Fruit fly (Drosophila melanogaster) whole organism, embryonic: ENCODE results near the gene Pxn.

Source experiments
- Aef1 ChIP-seq: fragments of 200-800 bp; sonication (Bioruptor generic); IDR thresholded peaks from 3 replicates; pipeline ENCODE4 v1.3.6; 2022; ENCODE audit warnings: missing biosample characterization, missing genetic modification characterization
- CG10267 ChIP-seq: fragments of 200-800 bp; sonication (Bioruptor generic); optimal IDR thresholded peaks from 2 replicates; lab custom pipeline; 2018; ENCODE audit warnings: missing biosample characterization, mild to moderate bottlenecking, missing genetic modification characterization, moderate library complexity
- CG10321 ChIP-seq: fragments of 200-800 bp; sonication (Bioruptor generic); IDR thresholded peaks from 2 replicates; pipeline ENCODE4 v1.3.6; 2022; ENCODE audit warnings: missing biosample characterization, missing genetic modification characterization
- CG11504 ChIP-seq: fragments of 200-800 bp; sonication (Bioruptor generic); optimal IDR thresholded peaks from 3 replicates; lab custom pipeline; 2019; ENCODE audit warnings: missing biosample characterization, mild to moderate bottlenecking, missing genetic modification characterization, moderate library complexity
- CG11695 ChIP-seq: fragments of 200-800 bp; sonication (Bioruptor generic); IDR thresholded peaks from 3 replicates; pipeline ENCODE4 v1.3.6; 2022; ENCODE audit warnings: missing biosample characterization, missing genetic modification characterization
- CG11723 ChIP-seq: fragments of 200-800 bp; sonication (Bioruptor generic); optimal IDR thresholded peaks from 2 replicates; lab custom pipeline; 2017; ENCODE audit warnings: missing biosample characterization, mild to moderate bottlenecking, missing genetic modification characterization
- CG12155 ChIP-seq: fragments of 200-800 bp; sonication (Bioruptor generic); optimal IDR thresholded peaks from 3 replicates; lab custom pipeline; 2016; ENCODE audit warnings: missing biosample characterization, missing genetic modification characterization
- CG14014 ChIP-seq: fragments of 200-800 bp; sonication (Bioruptor generic); IDR thresholded peaks from 2 replicates; pipeline ENCODE4 v1.3.6; 2022; ENCODE audit warnings: missing biosample characterization, missing genetic modification characterization
- CG15073 ChIP-seq: fragments of 200-800 bp; sonication (Bioruptor generic); optimal IDR thresholded peaks from 2 replicates; lab custom pipeline; 2016; ENCODE audit warnings: missing biosample characterization, missing genetic modification characterization
- CG15601 ChIP-seq: fragments of 200-800 bp; sonication (Bioruptor generic); optimal IDR thresholded peaks from 3 replicates; lab custom pipeline; 2019; ENCODE audit warnings: missing biosample characterization, mild to moderate bottlenecking, missing genetic modification characterization, moderate library complexity
- CG17186 ChIP-seq: fragments of 200-800 bp; sonication (Bioruptor generic); optimal IDR thresholded peaks from 3 replicates; lab custom pipeline; 2017; ENCODE audit warnings: missing biosample characterization, missing genetic modification reagents, missing genetic modification characterization
- CG2712 ChIP-seq: fragments of 200-800 bp; optimal IDR thresholded peaks from 3 replicates; lab custom pipeline; 2019; ENCODE audit warnings: missing biosample characterization, mild to moderate bottlenecking, missing genetic modification characterization, moderate library complexity
- CG31224 ChIP-seq: fragments of 200-800 bp; sonication (Bioruptor generic); IDR thresholded peaks from 2 replicates; pipeline ENCODE4 v1.3.6; 2022; ENCODE audit warnings: missing biosample characterization, missing genetic modification characterization
- CG33557 ChIP-seq: fragments of 200-800 bp; sonication (Bioruptor generic); optimal IDR thresholded peaks from 2 replicates; lab custom pipeline; 2019; ENCODE audit warnings: missing biosample characterization, mild to moderate bottlenecking, missing genetic modification characterization, moderate library complexity
- CG34422 ChIP-seq: fragments of 200-800 bp; sonication (Bioruptor generic); IDR thresholded peaks from 3 replicates; pipeline ENCODE4 v1.3.6; 2022; ENCODE audit warnings: missing biosample characterization, missing genetic modification characterization
- CG4730 ChIP-seq: fragments of 200-800 bp; sonication (Bioruptor generic); IDR thresholded peaks from 2 replicates; pipeline ENCODE4 v1.3.6; 2022; ENCODE audit warnings: missing biosample characterization, missing genetic modification characterization
- CG5180 ChIP-seq: fragments of 200-800 bp; sonication (Bioruptor generic); optimal IDR thresholded peaks from 3 replicates; lab custom pipeline; 2017; ENCODE audit warnings: missing biosample characterization, missing genetic modification characterization, mild to moderate bottlenecking, moderate library complexity, missing genetic modification reagents
- CG7786 ChIP-seq: fragments of 200-800 bp; sonication (Bioruptor generic); optimal IDR thresholded peaks from 2 replicates; lab custom pipeline; 2016; ENCODE audit warnings: missing biosample characterization, missing genetic modification characterization
- CG8290 ChIP-seq, 3 experiments: fragments of 200-800 bp; sonication (Bioruptor generic); optimal IDR thresholded peaks; 2 replicates each; lab custom pipeline; 2016 to 2019; ENCODE audit warnings: missing biosample characterization in 3 of 3, missing genetic modification characterization in 3 of 3, mild to moderate bottlenecking in 2 of 3, moderate library complexity in 1 of 3
- CG9609 ChIP-seq: fragments of 200-800 bp; sonication (Bioruptor generic); optimal IDR thresholded peaks from 3 replicates; lab custom pipeline; 2016; ENCODE audit warnings: missing biosample characterization, missing genetic modification characterization
- Dek ChIP-seq: fragments of 200-800 bp; sonication (Bioruptor generic); optimal IDR thresholded peaks from 3 replicates; lab custom pipeline; 2019; ENCODE audit warnings: missing biosample characterization, mild to moderate bottlenecking, missing genetic modification characterization, moderate library complexity
- Eip74EF ChIP-seq, 2 experiments: fragments of 200-800 bp in 1 of 2; fragments of >200 bp in 1 of 2; sonication (Bioruptor generic) in 1 of 2; optimal IDR thresholded peaks; 2 replicates each; lab custom pipeline; 2017 to 2019; ENCODE audit warnings: missing biosample characterization in 2 of 2, missing genetic modification characterization in 2 of 2, mild to moderate bottlenecking in 1 of 2, moderate library complexity in 1 of 2
- Elba2 ChIP-seq: fragments of 200-800 bp; sonication (Bioruptor generic); optimal IDR thresholded peaks from 3 replicates; lab custom pipeline; 2016; ENCODE audit warnings: missing biosample characterization, missing genetic modification characterization
- Hsf ChIP-seq: fragments of 200-800 bp; sonication (Bioruptor generic); optimal IDR thresholded peaks from 3 replicates; lab custom pipeline; 2016; ENCODE audit warnings: missing biosample characterization, missing genetic modification characterization
- Meics ChIP-seq: fragments of 200-800 bp; sonication (Bioruptor generic); optimal IDR thresholded peaks from 2 replicates; lab custom pipeline; 2017; ENCODE audit warnings: missing biosample characterization, mild to moderate bottlenecking, missing genetic modification characterization
- NC2β ChIP-seq: fragments of 200-800 bp; sonication (Bioruptor generic); optimal IDR thresholded peaks from 2 replicates; lab custom pipeline; 2016; ENCODE audit warnings: missing biosample characterization, missing genetic modification characterization
- Opbp ChIP-seq: fragments of 200-800 bp; sonication (Bioruptor generic); IDR thresholded peaks from 3 replicates; pipeline ENCODE4 v1.3.6; 2022; ENCODE audit warnings: missing biosample characterization, missing genetic modification characterization; ENCODE audit not compliant: partially characterized antibody
- Sry-δ ChIP-seq: fragments of 200-800 bp; sonication (Bioruptor generic); optimal IDR thresholded peaks from 2 replicates; lab custom pipeline; 2016; ENCODE audit warnings: missing biosample characterization, missing genetic modification characterization
- Ssrp ChIP-seq: fragments of 200-800 bp; sonication (Bioruptor generic); optimal IDR thresholded peaks from 2 replicates; lab custom pipeline; 2018; ENCODE audit warnings: missing biosample characterization, mild to moderate bottlenecking, missing genetic modification characterization, moderate library complexity
- Usf ChIP-seq: fragments of 200-800 bp; sonication (Bioruptor generic); optimal IDR thresholded peaks from 2 replicates; lab custom pipeline; 2017; ENCODE audit warnings: missing genotype, missing biosample characterization, missing genetic modification characterization
- az2 ChIP-seq: fragments of 200-800 bp; sonication (Bioruptor generic); optimal IDR thresholded peaks from 3 replicates; lab custom pipeline; 2016; ENCODE audit warnings: missing biosample characterization, missing genetic modification characterization
- bigmax ChIP-seq: fragments of 200-800 bp; sonication (Bioruptor generic); optimal IDR thresholded peaks from 2 replicates; lab custom pipeline; 2018; ENCODE audit warnings: missing biosample characterization, mild to moderate bottlenecking, missing genetic modification characterization
- crp ChIP-seq, 2 experiments: fragments of 200-800 bp; sonication (Bioruptor generic); optimal IDR thresholded peaks; 2 replicates in 1 of 2; 3 replicates in 1 of 2; lab custom pipeline; 2017; ENCODE audit warnings: missing biosample characterization in 2 of 2, missing genetic modification characterization in 2 of 2, mild to moderate bottlenecking in 1 of 2, moderate library complexity in 1 of 2
- da ChIP-seq: fragments of 200-800 bp; sonication (Bioruptor generic); optimal IDR thresholded peaks from 2 replicates; lab custom pipeline; 2016; ENCODE audit warnings: missing biosample characterization, missing genetic modification characterization
- danr ChIP-seq: fragments of 200-800 bp; sonication (Bioruptor generic); IDR thresholded peaks from 2 replicates; pipeline ENCODE4 v1.3.6; 2022; ENCODE audit warnings: missing biosample characterization, missing genetic modification characterization
- dm ChIP-seq: fragments of 200-800 bp; sonication (Bioruptor generic); optimal IDR thresholded peaks from 3 replicates; lab custom pipeline; 2016; ENCODE audit warnings: missing biosample characterization, missing genetic modification characterization
- emc ChIP-seq: fragments of 200-800 bp; sonication (Bioruptor generic); optimal IDR thresholded peaks from 2 replicates; lab custom pipeline; 2016; ENCODE audit warnings: missing biosample characterization, missing genetic modification characterization
- fd102C ChIP-seq: fragments of 200-800 bp; sonication (Bioruptor generic); optimal IDR thresholded peaks from 2 replicates; lab custom pipeline; 2018; ENCODE audit warnings: missing biosample characterization, mild to moderate bottlenecking, missing genetic modification characterization, moderate library complexity
- fd3F ChIP-seq: fragments of 200-800 bp; sonication (Bioruptor generic); optimal IDR thresholded peaks from 2 replicates; lab custom pipeline; 2018; ENCODE audit warnings: missing biosample characterization, mild to moderate bottlenecking, missing genetic modification characterization, moderate library complexity
- fd96Cb ChIP-seq: fragments of 200-800 bp; sonication (Bioruptor generic); optimal IDR thresholded peaks from 2 replicates; lab custom pipeline; 2018; ENCODE audit warnings: missing biosample characterization, mild to moderate bottlenecking, missing genetic modification characterization, moderate library complexity
- gcm2 ChIP-seq: fragments of 200-800 bp; sonication (Bioruptor generic); optimal IDR thresholded peaks from 2 replicates; lab custom pipeline; 2016; ENCODE audit warnings: missing biosample characterization, missing genetic modification characterization
- gt ChIP-seq: fragments of 200-800 bp; sonication (Bioruptor generic); IDR thresholded peaks from 2 replicates; pipeline ENCODE4 v1.3.6; 2022; ENCODE audit warnings: missing biosample characterization, missing genetic modification characterization
- hbn ChIP-seq: fragments of 200-800 bp; sonication (Bioruptor generic); IDR thresholded peaks from 2 replicates; pipeline ENCODE4 v1.3.6; 2022; ENCODE audit warnings: missing biosample characterization, missing genetic modification characterization; ENCODE audit not compliant: partially characterized antibody
- inv ChIP-seq: fragments of 200-800 bp; sonication (Bioruptor generic); IDR thresholded peaks from 2 replicates; pipeline ENCODE4 v1.3.6; 2022; ENCODE audit warnings: missing biosample characterization, missing genetic modification characterization; ENCODE audit not compliant: partially characterized antibody
- ken ChIP-seq: fragments of 200-800 bp; sonication (Bioruptor generic); IDR thresholded peaks from 3 replicates; pipeline ENCODE4 v1.3.6; 2022; ENCODE audit warnings: missing biosample characterization, missing genetic modification characterization
- lilli ChIP-seq: fragments of 200-800 bp; sonication (Bioruptor generic); optimal IDR thresholded peaks from 3 replicates; lab custom pipeline; 2016; ENCODE audit warnings: missing biosample characterization, missing genetic modification characterization
- pzg ChIP-seq: fragments of 200-800 bp; sonication (Bioruptor generic); optimal IDR thresholded peaks from 3 replicates; lab custom pipeline; 2018; ENCODE audit warnings: missing biosample characterization, mild to moderate bottlenecking, missing genetic modification characterization, moderate library complexity
- sr ChIP-seq: fragments of 200-800 bp; sonication (Bioruptor generic); IDR thresholded peaks from 3 replicates; pipeline ENCODE4 v1.3.6; 2022; ENCODE audit warnings: missing biosample characterization, missing genetic modification characterization
- vvl ChIP-seq: fragments of 200-800 bp; sonication (Bioruptor generic); IDR thresholded peaks from 2 replicates; pipeline ENCODE4 v1.3.6; 2022; ENCODE audit warnings: missing biosample characterization, missing genetic modification characterization
- yki ChIP-seq: fragments of >200 bp; optimal IDR thresholded peaks from 3 replicates; lab custom pipeline; 2018

Gene Pxn

dm6 chr3L:2578737-2579136 lies 51.1 kb downstream of the Pxn start (continued):
- TF ChIP-seq CG10267 (tag; lab: Kevin White, UChicago) (peak; percentile 63), NC2β (GFP tag; lab: Kevin White, UChicago) (peak; percentile 26), bigmax (GFP tag; lab: Kevin White, UChicago) (no peak), CG33557 (GFP tag; lab: Kevin White, UChicago) (peak; percentile 65), Opbp (GFP tag; lab: Robert Waterston, UW) (no peak), Aef1 (GFP tag; lab: Robert Waterston, UW) (no peak), CG11504 (tag; lab: Kevin White, UChicago) (peak; percentile 77), CG9609 (peak; percentile 6), CG17186 (GFP tag; lab: Kevin White, UChicago) (no peak), Sry-δ (peak; percentile 12), CG15601 (peak; percentile 80), CG2712 (tag; lab: Kevin White, UChicago) (peak; percentile 77), crp (GFP tag; optimal IDR thresholded peaks at IDR 0.05; lab: Kevin White, UChicago) (no peak), fd102C (GFP tag; lab: Kevin White, UChicago) (no peak), vvl (GFP tag; lab: Robert Waterston, UW) (peak; percentile 83), hbn (GFP tag; lab: Robert Waterston, UW) (no peak), lilli (GFP tag; lab: Kevin White, UChicago) (peak; percentile 68), Hsf (GFP tag; lab: Kevin White, UChicago) (peak; percentile 69), gcm2 (GFP tag; lab: Kevin White, UChicago) (no peak), da (GFP tag; lab: Kevin White, UChicago) (no peak), CG4730 (GFP tag; lab: Robert Waterston, UW) (0 out of 2 replicates have a peak, but pooled peaks have one; percentile 34), gt (GFP tag; lab: Robert Waterston, UW) (0 out of 2 replicates have a peak, but pooled peaks have one; percentile 9), fd96Cb (peak; percentile 72), Ssrp (peak; percentile 72), Eip74EF (GFP tag; optimal IDR thresholded peaks at IDR 0.05; lab: Kevin White, UChicago) (peak in 1 of 2 experiments; percentile 44), Meics (peak; percentile 55), CG10321 (no peak), Elba2 (GFP tag; lab: Kevin White, UChicago) (no peak), CG5180 (GFP tag; lab: Kevin White, UChicago) (peak; percentile 4), sr (no peak), danr (GFP tag; lab: Robert Waterston, UW) (no peak), dm (GFP tag; lab: Kevin White, UChicago) (peak; percentile 22), CG14014 (GFP tag; lab: Robert Waterston, UW) (peak; percentile 49; the same call in 1 of the 2 replicates), yki (lab: Kevin White, UChicago) (no peak), CG15073 (GFP tag; lab: Kevin White, UChicago) (no peak), CG11723 (GFP tag; lab: Kevin White, UChicago) (peak; percentile 26), inv (no peak), ken (GFP tag; lab: Robert Waterston, UW) (peak; percentile 8; the same call in 1 of the 3 replicates), CG34422 (GFP tag; lab: Robert Waterston, UW) (peak; percentile 50; the same call in 1 of the 3 replicates), CG12155 (GFP tag; lab: Kevin White, UChicago) (peak; percentile 61), pzg (GFP tag; lab: Kevin White, UChicago) (no peak), Usf (GFP tag; lab: Kevin White, UChicago) (peak; percentile 19), CG7786 (GFP tag; lab: Kevin White, UChicago) (peak; percentile 21), CG8290 (GFP tag; optimal IDR thresholded peaks at IDR 0.05; lab: Kevin White, UChicago) (peak; percentile 39), CG8290 (tag; optimal IDR thresholded peaks at IDR 0.05; lab: Kevin White, UChicago) (no peak), az2 (GFP tag; lab: Kevin White, UChicago) (peak; percentile 65), fd3F (GFP tag; lab: Kevin White, UChicago) (peak; percentile 41), CG11695 (GFP tag; lab: Robert Waterston, UW) (peak; percentile 63; the same call in 2 of the 3 replicates), Dek (tag; lab: Kevin White, UChicago) (peak; percentile 27), CG31224 (GFP tag; lab: Robert Waterston, UW) (0 out of 2 replicates have a peak, but pooled peaks have one; percentile 22), emc (no peak)
